Fruit fly (Drosophila melanogaster): Measurements from ENCODE around the gene Prp6.
A peak's percentile ranks its signal among the peaks of the same experiment; 100 is the strongest.

- no peak for TF ChIP-seq CG17806 (tag; optimal IDR thresholded peaks at IDR 0.05)
- TF ChIP-seq Snoo (tag; optimal IDR thresholded peaks at IDR 0.05) = no peak
- no peak for TF ChIP-seq Ets98B (GFP tag; IDR thresholded peaks at IDR 0.05)
- peak; percentile 51 for TF ChIP-seq EcR (GFP tag; optimal IDR thresholded peaks at IDR 0.05)
- no peak for TF ChIP-seq rn (GFP tag; IDR thresholded peaks at IDR 0.05)
- no peak for TF ChIP-seq CG12605 (GFP tag; IDR thresholded peaks at IDR 0.05)
- TF ChIP-seq Pif1A (GFP tag; optimal IDR thresholded peaks at IDR 0.05) = no peak
- TF ChIP-seq fd96Ca (GFP tag; IDR thresholded peaks at IDR 0.05) = no peak
- 0 out of 3 replicates have a peak, but pooled peaks have one; percentile 53 for TF ChIP-seq CG4496 (GFP tag; IDR thresholded peaks at IDR 0.05)
Observed at dm6 chr3L:18896297-18896863, 8.8 kb upstream of the Prp6 start.
